Fruit fly (Drosophila melanogaster) whole organism, embryonic: Measurements from ENCODE around the gene CG9837.

ENCODE experiments used
- CG10543 ChIP-seq: fragments of 200-800 bp; sonication (Bioruptor generic); optimal IDR thresholded peaks from 3 replicates; lab custom pipeline; 2017; ENCODE audit warnings: missing biosample characterization, mild to moderate bottlenecking, missing genetic modification characterization, moderate library complexity
- CG11085 ChIP-seq: fragments of 200-800 bp; sonication (Bioruptor generic); IDR thresholded peaks from 2 replicates; pipeline ENCODE4 v1.3.6; 2022; ENCODE audit warnings: missing biosample characterization, missing genetic modification characterization
- CG11695 ChIP-seq: fragments of 200-800 bp; sonication (Bioruptor generic); IDR thresholded peaks from 3 replicates; pipeline ENCODE4 v1.3.6; 2022; ENCODE audit warnings: missing biosample characterization, missing genetic modification characterization
- CG11696 ChIP-seq: fragments of 200-800 bp; sonication (Bioruptor generic); IDR thresholded peaks from 2 replicates; pipeline ENCODE4 v1.3.6; 2022; ENCODE audit warnings: missing biosample characterization, missing genetic modification characterization
- CG12236 ChIP-seq: fragments of 200-800 bp; sonication (Bioruptor generic); optimal IDR thresholded peaks from 2 replicates; lab custom pipeline; 2016; ENCODE audit warnings: missing biosample characterization, missing genetic modification characterization
- CG12769 ChIP-seq: fragments of 200-800 bp; sonication (Bioruptor generic); optimal IDR thresholded peaks from 2 replicates; lab custom pipeline; 2019; ENCODE audit warnings: missing biosample characterization, mild to moderate bottlenecking, missing genetic modification characterization, moderate library complexity
- CG14710 ChIP-seq: fragments of 200-800 bp; sonication (Bioruptor generic); optimal IDR thresholded peaks from 3 replicates; lab custom pipeline; 2019; ENCODE audit warnings: missing biosample characterization, mild to moderate bottlenecking, missing genetic modification characterization, moderate library complexity
- CG14860 ChIP-seq: fragments of 200-800 bp; sonication (Bioruptor generic); IDR thresholded peaks from 3 replicates; pipeline ENCODE4 v1.3.6; 2022; ENCODE audit warnings: missing biosample characterization, missing genetic modification characterization; ENCODE audit not compliant: partially characterized antibody
- CG17385 ChIP-seq: fragments of 200-800 bp; sonication (Bioruptor generic); optimal IDR thresholded peaks from 3 replicates; lab custom pipeline; 2018; ENCODE audit warnings: missing biosample characterization, mild to moderate bottlenecking, missing genetic modification characterization
- CG17612 ChIP-seq: fragments of 200-800 bp; sonication (Bioruptor generic); IDR thresholded peaks from 2 replicates; pipeline ENCODE4 v1.3.6; 2022; ENCODE audit warnings: missing biosample characterization, missing genetic modification characterization
- CG31365 ChIP-seq: fragments of 200-800 bp; sonication (Bioruptor generic); optimal IDR thresholded peaks from 2 replicates; lab custom pipeline; 2018; ENCODE audit warnings: missing biosample characterization, mild to moderate bottlenecking, missing genetic modification characterization
- CG31388 ChIP-seq: fragments of 200-800 bp; sonication (Bioruptor generic); optimal IDR thresholded peaks from 2 replicates; lab custom pipeline; 2016; ENCODE audit warnings: missing biosample characterization, missing genetic modification characterization
- CG3407 ChIP-seq: fragments of 200-800 bp; sonication (Bioruptor generic); optimal IDR thresholded peaks from 2 replicates; lab custom pipeline; 2018; ENCODE audit warnings: missing biosample characterization, mild to moderate bottlenecking, missing genetic modification characterization
- CG43689 ChIP-seq: fragments of 200-800 bp; sonication (Bioruptor generic); IDR thresholded peaks from 2 replicates; pipeline ENCODE4 v1.3.6; 2022; ENCODE audit warnings: missing biosample characterization, missing genetic modification characterization
- CG4617 ChIP-seq: fragments of 200-800 bp; sonication (Bioruptor generic); optimal IDR thresholded peaks from 3 replicates; lab custom pipeline; 2016; ENCODE audit warnings: missing biosample characterization, missing genetic modification characterization, borderline replicate concordance
- CG6254 ChIP-seq: fragments of 200-800 bp; sonication (Bioruptor generic); optimal IDR thresholded peaks from 3 replicates; lab custom pipeline; 2017; ENCODE audit warnings: mild to moderate bottlenecking, missing biosample characterization, missing genetic modification reagents, missing genetic modification characterization
- CG6683 ChIP-seq: fragments of 200-800 bp; sonication (Bioruptor generic); optimal IDR thresholded peaks from 2 replicates; lab custom pipeline; 2017; ENCODE audit warnings: missing biosample characterization, mild to moderate bottlenecking, missing genetic modification characterization, missing genetic modification reagents
- CG6765 ChIP-seq: fragments of 200-800 bp; sonication (Bioruptor generic); optimal IDR thresholded peaks from 3 replicates; lab custom pipeline; 2017; ENCODE audit warnings: missing biosample characterization, mild to moderate bottlenecking, missing genetic modification characterization
- CG8290 ChIP-seq, 3 experiments: fragments of 200-800 bp; sonication (Bioruptor generic); optimal IDR thresholded peaks; 2 replicates each; lab custom pipeline; 2016 to 2019; ENCODE audit warnings: missing biosample characterization in 3 of 3, missing genetic modification characterization in 3 of 3, mild to moderate bottlenecking in 2 of 3, moderate library complexity in 1 of 3
- CG8924 ChIP-seq: fragments of 200-800 bp; optimal IDR thresholded peaks from 3 replicates; lab custom pipeline; 2019; ENCODE audit warnings: missing biosample characterization, mild to moderate bottlenecking, missing genetic modification characterization, moderate library complexity
- CG9876 ChIP-seq: fragments of 200-800 bp; sonication (Bioruptor generic); optimal IDR thresholded peaks from 2 replicates; lab custom pipeline; 2016; ENCODE audit warnings: missing biosample characterization, missing genetic modification characterization
- CoRest ChIP-seq: fragments of 200-800 bp; sonication (Bioruptor generic); optimal IDR thresholded peaks from 3 replicates; lab custom pipeline; 2018; ENCODE audit warnings: missing biosample characterization, mild to moderate bottlenecking, missing genetic modification characterization, moderate library complexity
- Deaf1 ChIP-seq: fragments of 200-800 bp; optimal IDR thresholded peaks from 3 replicates; lab custom pipeline; 2019; ENCODE audit warnings: missing biosample characterization, mild to moderate bottlenecking, missing genetic modification characterization, moderate library complexity
- E2f1 ChIP-seq: fragments of 200-800 bp; sonication (Bioruptor generic); IDR thresholded peaks from 2 replicates; pipeline ENCODE4 v1.3.6; 2022; ENCODE audit warnings: missing biosample characterization, missing genetic modification characterization
- Eip74EF ChIP-seq, 2 experiments: fragments of 200-800 bp in 1 of 2; fragments of >200 bp in 1 of 2; sonication (Bioruptor generic) in 1 of 2; optimal IDR thresholded peaks; 2 replicates each; lab custom pipeline; 2017 to 2019; ENCODE audit warnings: missing biosample characterization in 2 of 2, missing genetic modification characterization in 2 of 2, mild to moderate bottlenecking in 1 of 2, moderate library complexity in 1 of 2
- Fer2 ChIP-seq: fragments of 200-800 bp; sonication (Bioruptor generic); optimal IDR thresholded peaks from 2 replicates; lab custom pipeline; 2018; ENCODE audit warnings: missing biosample characterization, mild to moderate bottlenecking, missing genetic modification characterization, moderate library complexity
- Hey ChIP-seq: fragments of 200-800 bp; sonication (Bioruptor generic); optimal IDR thresholded peaks from 3 replicates; lab custom pipeline; 2018; ENCODE audit warnings: missing biosample characterization, mild to moderate bottlenecking, missing genetic modification characterization
- Hr39 ChIP-seq: fragments of >200 bp; optimal IDR thresholded peaks from 2 replicates; lab custom pipeline; 2017
- NK7.1 ChIP-seq: fragments of 200-800 bp; sonication (Bioruptor generic); optimal IDR thresholded peaks from 3 replicates; lab custom pipeline; 2016; ENCODE audit warnings: missing biosample characterization, missing genetic modification characterization
- Nf-YC ChIP-seq: fragments of 200-800 bp; optimal IDR thresholded peaks from 3 replicates; lab custom pipeline; 2019; ENCODE audit warnings: missing biosample characterization, mild to moderate bottlenecking, missing genetic modification characterization, moderate library complexity
- Rx ChIP-seq: fragments of 200-800 bp; sonication (Bioruptor generic); IDR thresholded peaks from 2 replicates; pipeline ENCODE4 v1.3.6; 2022; ENCODE audit warnings: missing biosample characterization, missing genetic modification characterization
- Sox102F ChIP-seq: fragments of 200-800 bp; sonication (Bioruptor generic); optimal IDR thresholded peaks from 2 replicates; lab custom pipeline; 2018; ENCODE audit warnings: missing biosample characterization, mild to moderate bottlenecking, missing genetic modification characterization, moderate library complexity
- bowl ChIP-seq: fragments of 200-800 bp; sonication (Bioruptor generic); IDR thresholded peaks from 2 replicates; pipeline ENCODE4 v1.3.6; 2022; ENCODE audit warnings: missing biosample characterization, missing genetic modification characterization
- chif ChIP-seq, 2 experiments: fragments of 200-800 bp; sonication (Bioruptor generic); optimal IDR thresholded peaks; 3 replicates each; lab custom pipeline; 2016; ENCODE audit warnings: missing biosample characterization in 2 of 2, missing genetic modification characterization in 2 of 2
- corto ChIP-seq: fragments of 200-800 bp; sonication (Bioruptor generic); optimal IDR thresholded peaks from 2 replicates; lab custom pipeline; 2016; ENCODE audit warnings: missing biosample characterization, mild to moderate bottlenecking, missing genetic modification characterization, moderate library complexity
- disco-r ChIP-seq: fragments of 200-800 bp; sonication (Bioruptor generic); optimal IDR thresholded peaks from 2 replicates; lab custom pipeline; 2016; ENCODE audit warnings: missing biosample characterization, missing genetic modification characterization
- dpn ChIP-seq, 2 experiments: fragments of 200-800 bp; sonication (Bioruptor generic); optimal IDR thresholded peaks; 3 replicates each; lab custom pipeline; 2016; ENCODE audit warnings: missing biosample characterization in 2 of 2, missing genetic modification characterization in 2 of 2
- esg ChIP-seq: fragments of 200-800 bp; sonication (Bioruptor generic); conservative IDR thresholded peaks from 2 replicates; pipeline ENCODE4 v1.3.6; 2022; ENCODE audit warnings: missing biosample characterization, missing genetic modification characterization
- fru ChIP-seq: fragments of >200 bp; optimal IDR thresholded peaks from 2 replicates; lab custom pipeline; 2017
- gfzf ChIP-seq: fragments of 200-800 bp; sonication (Bioruptor generic); optimal IDR thresholded peaks from 2 replicates; lab custom pipeline; 2016; ENCODE audit warnings: missing biosample characterization, mild to moderate bottlenecking, missing genetic modification characterization, moderate library complexity
- ind ChIP-seq: fragments of 200-800 bp; sonication (Bioruptor generic); optimal IDR thresholded peaks from 3 replicates; lab custom pipeline; 2016; ENCODE audit warnings: missing biosample characterization, missing genetic modification characterization
- insv ChIP-seq, 2 experiments: fragments of 200-800 bp; sonication (Bioruptor generic); optimal IDR thresholded peaks; 3 replicates each; lab custom pipeline; 2016 to 2018; ENCODE audit warnings: missing biosample characterization in 2 of 2, missing genetic modification characterization in 2 of 2
- mirr ChIP-seq: fragments of 200-800 bp; sonication (Bioruptor generic); optimal IDR thresholded peaks from 3 replicates; lab custom pipeline; 2018; ENCODE audit warnings: missing biosample characterization, mild to moderate bottlenecking, missing genetic modification characterization
- mld ChIP-seq: fragments of 200-800 bp; sonication (Bioruptor generic); IDR thresholded peaks from 3 replicates; pipeline ENCODE4 v1.3.6; 2022; ENCODE audit warnings: missing biosample characterization, missing genetic modification characterization; ENCODE audit not compliant: partially characterized antibody
- slbo ChIP-seq: fragments of 200-800 bp; sonication (Bioruptor generic); IDR thresholded peaks from 2 replicates; pipeline ENCODE4 v1.3.6; 2022; ENCODE audit warnings: missing biosample characterization, missing genetic modification characterization
- sna ChIP-seq: fragments of 200-800 bp; sonication (Bioruptor generic); IDR thresholded peaks from 2 replicates; pipeline ENCODE4 v1.3.6; 2022; ENCODE audit warnings: missing biosample characterization, missing genetic modification characterization; ENCODE audit not compliant: partially characterized antibody
- tin ChIP-seq: fragments of 200-800 bp; sonication (Bioruptor generic); optimal IDR thresholded peaks from 3 replicates; lab custom pipeline; 2016; ENCODE audit warnings: missing biosample characterization, missing genetic modification characterization
- tll ChIP-seq, 2 experiments: fragments of 200-800 bp in 1 of 2; fragments of >200 bp in 1 of 2; sonication (Bioruptor generic) in 1 of 2; optimal IDR thresholded peaks; 2 replicates each; lab custom pipeline; 2017 to 2019; ENCODE audit warnings: missing biosample characterization in 2 of 2, missing genetic modification characterization in 2 of 2, mild to moderate bottlenecking in 1 of 2, moderate library complexity in 1 of 2
- unc-4 ChIP-seq: fragments of 200-800 bp; sonication (Bioruptor generic); IDR thresholded peaks from 2 replicates; pipeline ENCODE4 v1.3.6; 2022; ENCODE audit warnings: missing biosample characterization, missing genetic modification characterization; ENCODE audit not compliant: partially characterized antibody

The CG9837 gene

dm6 chr3R:8820428-8820912 lies 7.1 kb upstream of the CG9837 start, which contains the start of gene aqz (continued):
- TF ChIP-seq mirr (GFP tag; lab: Kevin White, UChicago) (peak; percentile 74), bowl (GFP tag; lab: Robert Waterston, UW) (peak; percentile 46; the same call in 1 of the 2 replicates), CG14860 (GFP tag; lab: Robert Waterston, UW) (no peak), Rx (GFP tag; lab: Robert Waterston, UW) (no peak), disco-r (GFP tag; lab: Kevin White, UChicago) (no peak), CG43689 (GFP tag; lab: Robert Waterston, UW) (no peak), unc-4 (GFP tag; lab: Robert Waterston, UW) (peak; percentile 57), Nf-YC (tag; lab: Kevin White, UChicago) (peak; percentile 72), CG9876 (peak; percentile 40), Eip74EF (GFP tag; optimal IDR thresholded peaks at IDR 0.05; lab: Kevin White, UChicago) (peak in 1 of 2 experiments; percentile 87), CoRest (tag; lab: Kevin White, UChicago) (peak; percentile 62), CG12769 (tag; lab: Kevin White, UChicago) (peak; percentile 81), CG8924 (tag; lab: Kevin White, UChicago) (peak; percentile 84), CG14710 (tag; lab: Kevin White, UChicago) (peak; percentile 96), corto (GFP tag; lab: Kevin White, UChicago) (no peak), NK7.1 (GFP tag; lab: Kevin White, UChicago) (peak; percentile 21), sna (GFP tag; lab: Robert Waterston, UW) (peak; percentile 23; the same call in 1 of the 2 replicates), CG6254 (GFP tag; lab: Kevin White, UChicago) (peak; percentile 8), ind (GFP tag; lab: Kevin White, UChicago) (peak; percentile 23), CG3407 (peak; percentile 1), CG17612 (GFP tag; lab: Robert Waterston, UW) (peak; percentile 19; the same call in 1 of the 2 replicates), CG6683 (GFP tag; lab: Kevin White, UChicago) (no peak), CG31388 (GFP tag; lab: Kevin White, UChicago) (no peak), gfzf (GFP tag; lab: Kevin White, UChicago) (peak; percentile 80), CG6765 (GFP tag; lab: Kevin White, UChicago) (peak; percentile 70), E2f1 (peak; percentile 57; the same call in 1 of the 2 replicates), CG8290 (GFP tag; optimal IDR thresholded peaks at IDR 0.05; lab: Kevin White, UChicago) (no peak), CG8290 (tag; optimal IDR thresholded peaks at IDR 0.05; lab: Kevin White, UChicago) (peak in 1 of 2 experiments; percentile 89), chif (GFP tag; optimal IDR thresholded peaks at IDR 0.05; lab: Kevin White, UChicago) (peak; percentile 46 to 69), CG10543 (GFP tag; lab: Kevin White, UChicago) (peak; percentile 85), Hr39 (lab: Kevin White, UChicago) (no peak), esg (GFP tag; lab: Robert Waterston, UW) (no peak), CG31365 (tag; lab: Kevin White, UChicago) (peak; percentile 54), Deaf1 (tag; lab: Kevin White, UChicago) (peak; percentile 54), tll (GFP tag; optimal IDR thresholded peaks at IDR 0.05; lab: Kevin White, UChicago) (peak in 1 of 2 experiments; percentile 6), CG11695 (GFP tag; lab: Robert Waterston, UW) (peak; percentile 52; the same call in 1 of the 3 replicates), Fer2 (no peak), CG11696 (peak; percentile 45; the same call in 1 of the 2 replicates), insv (GFP tag; optimal IDR thresholded peaks at IDR 0.05; lab: Kevin White, UChicago) (peak in 1 of 2 experiments; percentile 64), Sox102F (no peak), Hey (tag; lab: Kevin White, UChicago) (no peak), slbo (GFP tag; lab: Robert Waterston, UW) (peak; percentile 74), dpn (GFP tag; optimal IDR thresholded peaks at IDR 0.05; lab: Kevin White, UChicago) (peak; percentile 56 to 58), fru (lab: Kevin White, UChicago) (no peak), mld (peak; percentile 69; the same call in 1 of the 3 replicates), CG4617 (GFP tag; lab: Kevin White, UChicago) (peak; percentile 68), CG12236 (peak; percentile 21), tin (peak; percentile 54), CG11085 (peak; percentile 48), CG17385 (peak; percentile 73)
